Worm (Caenorhabditis elegans) whole organism, early embryonic: Measurements from ENCODE around the gene ptr-1.

ENCODE experiments used
- ama-1 ChIP-seq: fragments of 150-350 bp; optimal IDR thresholded peaks from 2 replicates; lab custom pipeline; 2014
- ceh-13 ChIP-seq: fragments of 200-800 bp; sonication (Bioruptor generic); optimal IDR thresholded peaks from 2 replicates; lab custom pipeline; 2018; ENCODE audit warnings: mild to moderate bottlenecking, missing genetic modification characterization, missing compliant biosample characterization
- flt-1 ChIP-seq: fragments of 200-800 bp; sonication (Bioruptor generic); IDR thresholded peaks from 2 replicates; pipeline ENCODE4 v1.3.6; 2022; ENCODE audit warnings: missing genetic modification characterization, missing compliant biosample characterization
- hmbx-1 ChIP-seq: sonication (generic microtip); optimal IDR thresholded peaks from 2 replicates; lab custom pipeline; 2016; ENCODE audit warnings: mild to moderate bottlenecking, missing genetic modification characterization, missing compliant biosample characterization
- scrt-1 ChIP-seq: fragments of 200-800 bp; sonication (Bioruptor generic); IDR thresholded peaks from 2 replicates; pipeline ENCODE4 v1.3.6; 2022; ENCODE audit warnings: missing genetic modification characterization, missing compliant biosample characterization
- sea-1 ChIP-seq: fragments of 200-800 bp; sonication (Bioruptor generic); conservative IDR thresholded peaks from 2 replicates; pipeline ENCODE4 v1.3.6; 2022; ENCODE audit warnings: missing genetic modification characterization, missing compliant biosample characterization
- tbx-11 ChIP-seq: fragments of 200-800 bp; sonication (Bioruptor generic); IDR thresholded peaks from 2 replicates; pipeline ENCODE4 v1.3.6; 2022; ENCODE audit warnings: missing genetic modification characterization, missing compliant biosample characterization
- tra-4 ChIP-seq: sonication (generic microtip); optimal IDR thresholded peaks from 2 replicates; lab custom pipeline; 2017; ENCODE audit warnings: missing genetic modification characterization, missing compliant biosample characterization

ce11 chrV:9181669-9182250 lies at the start of gene ptr-1:
- no peak for TF ChIP-seq ama-1
- TF ChIP-seq tra-4 (tag; lab: Kevin White, UChicago) = no peak
- no peak for TF ChIP-seq hmbx-1 (tag; lab: Kevin White, UChicago)
- TF ChIP-seq sea-1 (GFP tag; lab: Robert Waterston, UW) = no peak
- TF ChIP-seq tbx-11 (GFP tag; lab: Robert Waterston, UW) = no peak
- no peak for TF ChIP-seq flt-1 (GFP tag; lab: Robert Waterston, UW)
- TF ChIP-seq ceh-13 (GFP tag; lab: Kevin White, UChicago) = no peak
- TF ChIP-seq scrt-1 = no peak
